Fruit fly (Drosophila melanogaster) whole organism, embryonic: Measurements from ENCODE around the gene CG31924.

ENCODE experiments used
- CG11695 ChIP-seq: fragments of 200-800 bp; sonication (Bioruptor generic); IDR thresholded peaks from 3 replicates; pipeline ENCODE4 v1.3.6; 2022; ENCODE audit warnings: missing biosample characterization, missing genetic modification characterization
- CG12769 ChIP-seq: fragments of 200-800 bp; sonication (Bioruptor generic); optimal IDR thresholded peaks from 2 replicates; lab custom pipeline; 2019; ENCODE audit warnings: missing biosample characterization, mild to moderate bottlenecking, missing genetic modification characterization, moderate library complexity
- CG18011 ChIP-seq: fragments of 200-800 bp; sonication (Bioruptor generic); optimal IDR thresholded peaks from 2 replicates; lab custom pipeline; 2017; ENCODE audit warnings: missing biosample characterization, missing genetic modification characterization, mild to moderate bottlenecking, moderate library complexity, missing genotype
- CG8388 ChIP-seq: fragments of 200-800 bp; sonication (Bioruptor generic); optimal IDR thresholded peaks from 2 replicates; lab custom pipeline; 2019; ENCODE audit warnings: missing biosample characterization, mild to moderate bottlenecking, missing genetic modification characterization, moderate library complexity
- PHDP ChIP-seq: fragments of 200-800 bp; sonication (Bioruptor generic); optimal IDR thresholded peaks from 3 replicates; lab custom pipeline; 2018; ENCODE audit warnings: missing biosample characterization, mild to moderate bottlenecking, missing genetic modification characterization, moderate library complexity
- Vsx1 ChIP-seq: fragments of 200-800 bp; sonication (Bioruptor generic); optimal IDR thresholded peaks from 2 replicates; lab custom pipeline; 2017; ENCODE audit warnings: missing biosample characterization, mild to moderate bottlenecking, missing genetic modification characterization, missing genetic modification reagents
- dmrt99B ChIP-seq: fragments of 200-800 bp; sonication (Bioruptor generic); optimal IDR thresholded peaks from 2 replicates; lab custom pipeline; 2018; ENCODE audit warnings: missing biosample characterization, mild to moderate bottlenecking, missing genetic modification characterization, moderate library complexity
- fd102C ChIP-seq: fragments of 200-800 bp; sonication (Bioruptor generic); optimal IDR thresholded peaks from 2 replicates; lab custom pipeline; 2018; ENCODE audit warnings: missing biosample characterization, mild to moderate bottlenecking, missing genetic modification characterization, moderate library complexity
- gem ChIP-seq: fragments of 200-800 bp; sonication (Bioruptor generic); optimal IDR thresholded peaks from 2 replicates; lab custom pipeline; 2019; ENCODE audit warnings: missing biosample characterization, mild to moderate bottlenecking, missing genetic modification characterization, moderate library complexity
- otp ChIP-seq: fragments of 200-800 bp; sonication (Bioruptor generic); IDR thresholded peaks from 3 replicates; pipeline ENCODE4, ENCODE4 v1.3.6; 2022; ENCODE audit warnings: missing biosample characterization, missing genetic modification characterization
- pb ChIP-seq: fragments of 200-800 bp; sonication (Bioruptor generic); optimal IDR thresholded peaks from 3 replicates; lab custom pipeline; 2016; ENCODE audit warnings: missing biosample characterization, missing genetic modification characterization
- row ChIP-seq: fragments of 200-800 bp; sonication (Bioruptor generic); IDR thresholded peaks from 3 replicates; pipeline ENCODE4 v1.3.6; 2022; ENCODE audit warnings: missing biosample characterization, missing genetic modification characterization
- zfh1 ChIP-seq: fragments of 200-800 bp; sonication (Bioruptor generic); IDR thresholded peaks from 3 replicates; pipeline ENCODE4 v1.3.6; 2022; ENCODE audit warnings: missing biosample characterization, missing genetic modification characterization

CG31924 gene

dm6 chr2L:1312321-1312720 lies 42.4 kb downstream of the CG31924 start (continued):
- TF ChIP-seq pb (GFP tag; lab: Kevin White, UChicago) (no peak), fd102C (GFP tag; lab: Kevin White, UChicago) (no peak), CG12769 (tag; lab: Kevin White, UChicago) (no peak), row (GFP tag; lab: Robert Waterston, UW) (0 out of 3 replicates have a peak, but pooled peaks have one; percentile 33), gem (tag; lab: Kevin White, UChicago) (peak; percentile 47), PHDP (tag; lab: Kevin White, UChicago) (peak; percentile 21), CG8388 (GFP tag; lab: Kevin White, UChicago) (no peak), dmrt99B (tag; lab: Kevin White, UChicago) (peak; percentile 36), CG18011 (GFP tag; lab: Kevin White, UChicago) (no peak), Vsx1 (GFP tag; lab: Kevin White, UChicago) (no peak), zfh1 (0 out of 3 replicates have a peak, but pooled peaks have one; percentile 29), otp (GFP tag; lab: Robert Waterston, UW) (0 out of 3 replicates have a peak, but pooled peaks have one; percentile 17), CG11695 (GFP tag; lab: Robert Waterston, UW) (no peak)
